Worm (Caenorhabditis elegans) whole organism, L3 larva: Measurements from ENCODE around the gene M163.22.

Source experiments
- aly-2 ChIP-seq: fragments of 150-350 bp; optimal IDR thresholded peaks from 2 replicates; lab custom pipeline; 2014; ENCODE audit warnings: missing biosample characterization, missing genetic modification characterization
- ama-1 ChIP-seq: fragments of 150-350 bp; optimal IDR thresholded peaks from 2 replicates; lab custom pipeline; 2018
- ceh-16 ChIP-seq: sonication (generic microtip); optimal IDR thresholded peaks from 2 replicates; lab custom pipeline; 2017; ENCODE audit warnings: missing biosample characterization, missing genetic modification characterization
- ceh-82 ChIP-seq: fragments of 150-350 bp; optimal IDR thresholded peaks from 2 replicates; lab custom pipeline; 2014; ENCODE audit warnings: missing biosample characterization, missing genetic modification characterization
- egl-27 ChIP-seq: sonication (generic microtip); optimal IDR thresholded peaks from 4 replicates; lab custom pipeline; 2017; ENCODE audit warnings: missing biosample characterization, missing genetic modification reagents, missing genetic modification characterization
- nfya-1 ChIP-seq: sonication (generic microtip); optimal IDR thresholded peaks from 2 replicates; lab custom pipeline; 2017; ENCODE audit warnings: missing genetic modification characterization, mild to moderate bottlenecking, missing compliant biosample characterization, antibody characterized with exemption, moderate library complexity; ENCODE audit not compliant: insufficient read depth
- pha-4 ChIP-seq: fragments of 150-350 bp; optimal IDR thresholded peaks from 2 replicates; lab custom pipeline; 2014; ENCODE audit warnings: missing biosample characterization, missing genetic modification reagents, missing genetic modification characterization
- snpc-4 ChIP-seq: fragments of 150-350 bp; optimal IDR thresholded peaks from 2 replicates; lab custom pipeline; 2014; ENCODE audit warnings: missing biosample characterization, missing genetic modification characterization
- unc-62 ChIP-seq: fragments of 150-350 bp; sonication (generic microtip); optimal IDR thresholded peaks from 4 replicates; lab custom pipeline; 2014; ENCODE audit warnings: missing biosample characterization, missing genetic modification reagents, missing genetic modification characterization

DNA sequence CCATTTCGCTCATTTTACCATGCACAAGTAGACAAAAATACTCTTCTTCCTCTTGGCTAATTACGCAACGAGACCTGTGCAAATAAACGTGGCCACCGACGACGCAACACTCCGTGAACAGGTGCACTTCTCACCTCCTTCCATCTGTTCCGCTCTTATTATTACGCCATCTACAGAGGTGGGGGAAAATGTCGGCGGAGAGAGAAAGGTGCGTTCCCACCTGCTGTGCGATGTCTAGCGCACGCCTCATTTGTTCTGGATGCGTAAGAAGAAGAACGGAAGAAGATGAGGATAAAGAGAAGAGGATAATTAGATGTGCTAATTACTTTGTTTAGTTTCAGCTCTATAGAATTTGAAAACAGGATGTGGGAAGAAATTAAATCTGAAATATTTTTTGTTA lies 20.8 kb downstream of the M163.22 start:
- TF ChIP-seq nfya-1 (tag; lab: Kevin White, UChicago) (no peak), ama-1 (no peak), ceh-82 (tag; lab: Kevin White, UChicago) (no peak), aly-2 (no peak), pha-4 (no peak), snpc-4 (tag; lab: Kevin White, UChicago) (no peak), unc-62 (no peak), egl-27 (tag; lab: Kevin White, UChicago) (no peak), ceh-16 (tag; lab: Kevin White, UChicago) (no peak)
